Worm (Caenorhabditis elegans) whole organism, L4 larva: ENCODE data around the gene syd-9.

Source experiments
- F49E8.2 ChIP-seq: sonication (generic microtip); optimal IDR thresholded peaks from 2 replicates; lab custom pipeline; 2016; ENCODE audit warnings: missing compliant biosample characterization, mild to moderate bottlenecking, missing genetic modification characterization, borderline replicate concordance
- R02D3.7 ChIP-seq: fragments of 150-350 bp; sonication (generic microtip); optimal IDR thresholded peaks from 3 replicates; lab custom pipeline; 2014; ENCODE audit warnings: missing biosample characterization, missing genetic modification characterization
- aly-2 ChIP-seq: sonication (generic microtip); optimal IDR thresholded peaks from 2 replicates; lab custom pipeline; 2018; ENCODE audit warnings: missing biosample characterization, missing genetic modification characterization
- ama-1 ChIP-seq: fragments of 150-350 bp; optimal IDR thresholded peaks from 2 replicates; lab custom pipeline; 2014; ENCODE audit warnings: inconsistent platforms, mixed read lengths
- hlh-30 ChIP-seq: sonication (generic microtip); optimal IDR thresholded peaks from 2 replicates; lab custom pipeline; 2017; ENCODE audit warnings: antibody characterized with exemption, mild to moderate bottlenecking, missing genetic modification characterization, missing compliant biosample characterization; ENCODE audit not compliant: insufficient read depth
- lin-13 ChIP-seq: fragments of 150-350 bp; optimal IDR thresholded peaks from 2 replicates; lab custom pipeline; 2014; ENCODE audit warnings: missing biosample characterization, missing genetic modification reagents, missing genetic modification characterization
- lin-39 ChIP-seq: fragments of 150-350 bp; optimal IDR thresholded peaks from 2 replicates; lab custom pipeline; 2014; ENCODE audit warnings: missing biosample characterization, missing genetic modification reagents, missing genetic modification characterization
- lir-3 ChIP-seq: sonication (generic microtip); optimal IDR thresholded peaks from 2 replicates; lab custom pipeline; 2016; ENCODE audit warnings: mild to moderate bottlenecking, missing genetic modification characterization, missing compliant biosample characterization
- lsy-2 ChIP-seq, 2 experiments: fragments of 150-350 bp in 1 of 2; sonication (generic microtip) in 1 of 2; optimal IDR thresholded peaks; 2 replicates each; lab custom pipeline; 2014 to 2017; ENCODE audit warnings: missing biosample characterization in 2 of 2, missing genetic modification characterization in 2 of 2
- mxl-2 ChIP-seq: fragments of 200-800 bp; sonication (Bioruptor generic); conservative IDR thresholded peaks from 2 replicates; pipeline ENCODE4 v1.3.6; 2022; ENCODE audit warnings: missing genetic modification reagents, missing genetic modification characterization, missing compliant biosample characterization
- nhr-11 ChIP-seq: fragments of 150-350 bp; optimal IDR thresholded peaks from 2 replicates; lab custom pipeline; 2014; ENCODE audit warnings: missing biosample characterization, missing genetic modification characterization
- pha-4 ChIP-seq, 2 experiments: fragments of 150-350 bp in 1 of 2; fragments of 200-800 bp in 1 of 2; sonication (Bioruptor generic) in 1 of 2; IDR thresholded peaks in 1 of 2; optimal IDR thresholded peaks in 1 of 2; 2 replicates each; pipeline versions ENCODE4 v1.3.6 to Lab custom; 2014 to 2022; ENCODE audit warnings: missing genetic modification characterization in 2 of 2, missing genetic modification reagents in 2 of 2, missing biosample characterization in 1 of 2, missing compliant biosample characterization in 1 of 2

- TF ChIP-seq lin-39 (tag; lab: Kevin White, UChicago) = no peak
- no peak for TF ChIP-seq F49E8.2
- no peak for TF ChIP-seq ama-1 (lab: Kevin White, UChicago)
- no peak for TF ChIP-seq pha-4 (GFP tag; IDR thresholded peaks at IDR 0.05; lab: Robert Waterston, UW)
- no peak for TF ChIP-seq pha-4 (tag; optimal IDR thresholded peaks at IDR 0.05; lab: Kevin White, UChicago)
- TF ChIP-seq lsy-2 (tag; optimal IDR thresholded peaks at IDR 0.05; lab: Kevin White, UChicago) = no peak
- no peak for TF ChIP-seq nhr-11 (tag; lab: Kevin White, UChicago)
- TF ChIP-seq aly-2 (tag; lab: Kevin White, UChicago) = no peak
- peak; percentile 49 for TF ChIP-seq hlh-30 (tag; lab: Kevin White, UChicago)
- TF ChIP-seq R02D3.7 (tag; lab: Kevin White, UChicago) = no peak
- TF ChIP-seq mxl-2 (GFP tag; lab: Robert Waterston, UW) = no peak
- TF ChIP-seq lir-3 (tag; lab: Kevin White, UChicago) = no peak
- peak; percentile 18 for TF ChIP-seq lin-13 (GFP tag; lab: Kevin White, UChicago)
Observed at ce11 chrX:7200475-7200874, 17.4 kb upstream of the syd-9 start.
